Fruit fly (Drosophila melanogaster): ENCODE measurements around the gene CG32277.

Gene CG32277

dm6 chr3L:3239785-3240596 is 34.7 kb upstream of the CG32277 start:
- TF ChIP-seq zf30C (GFP tag; optimal IDR thresholded peaks at IDR 0.05) (peak; percentile 47), CG12155 (GFP tag; optimal IDR thresholded peaks at IDR 0.05) (no peak), E2f1 (GFP tag; IDR thresholded peaks at IDR 0.05) (0 out of 2 replicates have a peak, but pooled peaks have one; percentile 2), bcd (GFP tag; optimal IDR thresholded peaks at IDR 0.05) (no peak), Kr (GFP tag; optimal IDR thresholded peaks at IDR 0.05) (no peak), Pdp1 (GFP tag; optimal IDR thresholded peaks at IDR 0.05) (peak in 1 of 2 experiments; percentile 18), CG17359 (tag; optimal IDR thresholded peaks at IDR 0.05) (peak; percentile 9), CG7745 (tag; optimal IDR thresholded peaks at IDR 0.05) (peak; percentile 50), odd (GFP tag; optimal IDR thresholded peaks at IDR 0.05) (peak; percentile 35), Asciz (GFP tag; optimal IDR thresholded peaks at IDR 0.05) (peak; percentile 34), Ets65A (GFP tag) (no peak), exex (tag; optimal IDR thresholded peaks at IDR 0.05) (peak; percentile 76), CG2712 (tag; optimal IDR thresholded peaks at IDR 0.05) (no peak), sd (tag; optimal IDR thresholded peaks at IDR 0.05) (peak; percentile 31), bsh (GFP tag; optimal IDR thresholded peaks at IDR 0.05) (peak in 1 of 2 experiments; percentile 46), PHDP (tag; optimal IDR thresholded peaks at IDR 0.05) (peak; percentile 34), salm (tag; optimal IDR thresholded peaks at IDR 0.05) (peak; percentile 54), sens (GFP tag) (peak; percentile 53), CG9817 (tag; optimal IDR thresholded peaks at IDR 0.05) (no peak), run (tag; optimal IDR thresholded peaks at IDR 0.05) (no peak), kah (GFP tag; optimal IDR thresholded peaks at IDR 0.05) (no peak), chinmo (GFP tag; IDR thresholded peaks at IDR 0.05; ENCODE audit: partially characterized antibody) (0 out of 4 replicates have a peak, but pooled peaks have one; percentile 35), CG15601 (tag; optimal IDR thresholded peaks at IDR 0.05) (peak; percentile 5), aop (GFP tag; IDR thresholded peaks at IDR 0.05) (no peak), B-H1 (GFP tag; IDR thresholded peaks at IDR 0.05) (no peak), CG1603 (tag; optimal IDR thresholded peaks at IDR 0.05) (peak; percentile 39), az2 (GFP tag; optimal IDR thresholded peaks at IDR 0.05) (peak; percentile 6), nerfin-1 (tag; optimal IDR thresholded peaks at IDR 0.05) (no peak), CG8290 (GFP tag; optimal IDR thresholded peaks at IDR 0.05) (no peak), CG8290 (tag; optimal IDR thresholded peaks at IDR 0.05) (peak in 1 of 2 experiments; percentile 51), sug (tag; optimal IDR thresholded peaks at IDR 0.05) (peak; percentile 29), lbe (GFP tag; optimal IDR thresholded peaks at IDR 0.05) (peak; percentile 44), CG15269 (tag; optimal IDR thresholded peaks at IDR 0.05) (peak; percentile 22), Fer2 (tag; optimal IDR thresholded peaks at IDR 0.05) (no peak), ATbp (GFP tag; optimal IDR thresholded peaks at IDR 0.05) (peak; percentile 50), Med (GFP tag) (peak; percentile 47), GATAe (GFP tag; conservative IDR thresholded peaks at IDR 0.05) (peak; percentile 42; the same call in 1 of the 2 replicates), corto (GFP tag; optimal IDR thresholded peaks at IDR 0.05) (peak; percentile 65), CG6813 (GFP tag; optimal IDR thresholded peaks at IDR 0.05) (peak; percentile 12), CG17328 (GFP tag; IDR thresholded peaks at IDR 0.05) (peak; percentile 17; the same call in 1 of the 2 replicates), row (GFP tag; IDR thresholded peaks at IDR 0.05) (peak; percentile 29; the same call in 1 of the 3 replicates), grn (GFP tag; optimal IDR thresholded peaks at IDR 0.05) (peak; percentile 51), maf-S (GFP tag; optimal IDR thresholded peaks at IDR 0.05) (no peak), CG10431 (GFP tag; optimal IDR thresholded peaks at IDR 0.05) (peak; percentile 40), Neu2 (GFP tag; optimal IDR thresholded peaks at IDR 0.05; ENCODE audit: borderline replicate concordance) (no peak), CG12391 (tag; optimal IDR thresholded peaks at IDR 0.05) (peak; percentile 2), ems (GFP tag; optimal IDR thresholded peaks at IDR 0.05) (no peak), CG4730 (GFP tag; IDR thresholded peaks at IDR 0.05) (no peak)

All from whole organism, embryonic.